Fruit fly (Drosophila melanogaster) whole organism, embryonic: ENCODE results near the gene yellow-e.

Experiments
- Atf3 ChIP-seq: fragments of 200-800 bp; sonication (Bioruptor generic); optimal IDR thresholded peaks from 3 replicates; lab custom pipeline; 2016; ENCODE audit warnings: missing biosample characterization, missing genetic modification characterization
- CG10147 ChIP-seq: fragments of 200-800 bp; sonication (Bioruptor generic); optimal IDR thresholded peaks from 2 replicates; lab custom pipeline; 2019; ENCODE audit warnings: missing biosample characterization, mild to moderate bottlenecking, missing genetic modification characterization, moderate library complexity
- CG10543 ChIP-seq: fragments of 200-800 bp; sonication (Bioruptor generic); optimal IDR thresholded peaks from 3 replicates; lab custom pipeline; 2017; ENCODE audit warnings: missing biosample characterization, mild to moderate bottlenecking, missing genetic modification characterization, moderate library complexity
- CG10654 ChIP-seq: fragments of 200-800 bp; sonication (Bioruptor generic); optimal IDR thresholded peaks from 2 replicates; lab custom pipeline; 2016; ENCODE audit warnings: missing biosample characterization, missing genetic modification characterization
- CG10959 ChIP-seq: fragments of 200-800 bp; sonication (Bioruptor generic); IDR thresholded peaks from 2 replicates; pipeline ENCODE4 v1.3.6; 2022; ENCODE audit warnings: missing biosample characterization, missing genetic modification characterization
- CG12155 ChIP-seq: fragments of 200-800 bp; sonication (Bioruptor generic); optimal IDR thresholded peaks from 3 replicates; lab custom pipeline; 2016; ENCODE audit warnings: missing biosample characterization, missing genetic modification characterization
- CG12942 ChIP-seq: fragments of 200-800 bp; sonication (Bioruptor generic); optimal IDR thresholded peaks from 3 replicates; lab custom pipeline; 2016; ENCODE audit warnings: missing biosample characterization, missing genetic modification characterization
- CG13123 ChIP-seq: fragments of 200-800 bp; sonication (Bioruptor generic); optimal IDR thresholded peaks from 2 replicates; lab custom pipeline; 2016; ENCODE audit warnings: missing biosample characterization, missing genetic modification characterization
- CG15696 ChIP-seq: fragments of 200-800 bp; sonication (Bioruptor generic); optimal IDR thresholded peaks from 2 replicates; lab custom pipeline; 2019; ENCODE audit warnings: missing biosample characterization, mild to moderate bottlenecking, missing genetic modification characterization, moderate library complexity
- CG16813 ChIP-seq: fragments of 200-800 bp; sonication (Bioruptor generic); IDR thresholded peaks from 3 replicates; pipeline ENCODE4 v1.3.6; 2022; ENCODE audit warnings: missing biosample characterization, missing genetic modification characterization; ENCODE audit not compliant: partially characterized antibody
- CG17328 ChIP-seq: fragments of 200-800 bp; sonication (Bioruptor generic); IDR thresholded peaks from 2 replicates; pipeline ENCODE4 v1.3.6; 2022; ENCODE audit warnings: missing biosample characterization, missing genetic modification characterization
- CG2712 ChIP-seq: fragments of 200-800 bp; optimal IDR thresholded peaks from 3 replicates; lab custom pipeline; 2019; ENCODE audit warnings: missing biosample characterization, mild to moderate bottlenecking, missing genetic modification characterization, moderate library complexity
- CG30020 ChIP-seq: fragments of 200-800 bp; optimal IDR thresholded peaks from 2 replicates; lab custom pipeline; 2019; ENCODE audit warnings: missing biosample characterization, mild to moderate bottlenecking, missing genetic modification characterization, moderate library complexity
- CG31388 ChIP-seq: fragments of 200-800 bp; sonication (Bioruptor generic); optimal IDR thresholded peaks from 2 replicates; lab custom pipeline; 2016; ENCODE audit warnings: missing biosample characterization, missing genetic modification characterization
- CG32767 ChIP-seq: fragments of 200-800 bp; sonication (Bioruptor generic); IDR thresholded peaks from 2 replicates; pipeline ENCODE4 v1.3.6; 2022; ENCODE audit warnings: missing biosample characterization, missing genetic modification characterization
- CG5180 ChIP-seq: fragments of 200-800 bp; sonication (Bioruptor generic); optimal IDR thresholded peaks from 3 replicates; lab custom pipeline; 2017; ENCODE audit warnings: missing biosample characterization, missing genetic modification characterization, mild to moderate bottlenecking, moderate library complexity, missing genetic modification reagents
- CG6175 ChIP-seq: fragments of 200-800 bp; sonication (Bioruptor generic); IDR thresholded peaks from 3 replicates; pipeline ENCODE4 v1.3.6; 2022; ENCODE audit warnings: missing biosample characterization, missing genetic modification characterization
- CG6254 ChIP-seq: fragments of 200-800 bp; sonication (Bioruptor generic); optimal IDR thresholded peaks from 3 replicates; lab custom pipeline; 2017; ENCODE audit warnings: mild to moderate bottlenecking, missing biosample characterization, missing genetic modification reagents, missing genetic modification characterization
- CG7556 ChIP-seq: fragments of 200-800 bp; sonication (Bioruptor generic); optimal IDR thresholded peaks from 2 replicates; lab custom pipeline; 2017; ENCODE audit warnings: missing biosample characterization, mild to moderate bottlenecking, missing genetic modification characterization
- CG9727 ChIP-seq: fragments of 200-800 bp; sonication (Bioruptor generic); optimal IDR thresholded peaks from 3 replicates; lab custom pipeline; 2017; ENCODE audit warnings: missing biosample characterization, mild to moderate bottlenecking, missing genetic modification characterization
- CG9876 ChIP-seq: fragments of 200-800 bp; sonication (Bioruptor generic); optimal IDR thresholded peaks from 2 replicates; lab custom pipeline; 2016; ENCODE audit warnings: missing biosample characterization, missing genetic modification characterization
- Chrac-16 ChIP-seq: fragments of 200-800 bp; sonication (Bioruptor generic); optimal IDR thresholded peaks from 3 replicates; lab custom pipeline; 2016; ENCODE audit warnings: missing biosample characterization, missing genetic modification characterization
- Elba2 ChIP-seq: fragments of 200-800 bp; sonication (Bioruptor generic); optimal IDR thresholded peaks from 3 replicates; lab custom pipeline; 2016; ENCODE audit warnings: missing biosample characterization, missing genetic modification characterization
- HHEX ChIP-seq: fragments of 200-800 bp; sonication (Bioruptor generic); optimal IDR thresholded peaks from 3 replicates; lab custom pipeline; 2017; ENCODE audit warnings: missing biosample characterization, mild to moderate bottlenecking, missing genetic modification characterization, missing genetic modification reagents
- HLHmδ ChIP-seq: fragments of 200-800 bp; sonication (Bioruptor generic); optimal IDR thresholded peaks from 2 replicates; lab custom pipeline; 2018; ENCODE audit warnings: missing biosample characterization, mild to moderate bottlenecking, missing genetic modification characterization, moderate library complexity
- Hey ChIP-seq: fragments of 200-800 bp; sonication (Bioruptor generic); optimal IDR thresholded peaks from 3 replicates; lab custom pipeline; 2018; ENCODE audit warnings: missing biosample characterization, mild to moderate bottlenecking, missing genetic modification characterization
- Hmx ChIP-seq: fragments of 200-800 bp; sonication (Bioruptor generic); optimal IDR thresholded peaks from 2 replicates; lab custom pipeline; 2016; ENCODE audit warnings: missing biosample characterization, missing genetic modification characterization
- Hr3 ChIP-seq: fragments of 200-800 bp; sonication (Bioruptor generic); optimal IDR thresholded peaks from 3 replicates; lab custom pipeline; 2016; ENCODE audit warnings: missing biosample characterization, missing genetic modification characterization
- Lhr ChIP-seq: fragments of 200-800 bp; sonication (Bioruptor generic); optimal IDR thresholded peaks from 3 replicates; lab custom pipeline; 2017; ENCODE audit warnings: mild to moderate bottlenecking, missing biosample characterization, missing genetic modification reagents, missing genetic modification characterization
- Side ChIP-seq: fragments of 200-800 bp; sonication (Bioruptor generic); optimal IDR thresholded peaks from 2 replicates; lab custom pipeline; 2016; ENCODE audit warnings: missing biosample characterization, missing genetic modification characterization
- Vsx1 ChIP-seq: fragments of 200-800 bp; sonication (Bioruptor generic); optimal IDR thresholded peaks from 2 replicates; lab custom pipeline; 2017; ENCODE audit warnings: missing biosample characterization, mild to moderate bottlenecking, missing genetic modification characterization, missing genetic modification reagents
- btn ChIP-seq: fragments of 200-800 bp; sonication (Bioruptor generic); optimal IDR thresholded peaks from 2 replicates; lab custom pipeline; 2016; ENCODE audit warnings: missing biosample characterization, missing genetic modification characterization
- caup ChIP-seq: fragments of 200-800 bp; sonication (Bioruptor generic); optimal IDR thresholded peaks from 3 replicates; lab custom pipeline; 2017; ENCODE audit warnings: missing biosample characterization, mild to moderate bottlenecking, missing genetic modification characterization, moderate library complexity; ENCODE audit not compliant: severe bottlenecking
- dan ChIP-seq: fragments of 200-800 bp; sonication (Bioruptor generic); IDR thresholded peaks from 2 replicates; pipeline ENCODE4 v1.3.6; 2022; ENCODE audit warnings: missing biosample characterization, missing genetic modification characterization
- emc ChIP-seq: fragments of 200-800 bp; sonication (Bioruptor generic); optimal IDR thresholded peaks from 2 replicates; lab custom pipeline; 2016; ENCODE audit warnings: missing biosample characterization, missing genetic modification characterization
- eve ChIP-seq, 2 experiments: fragments of >200 bp; optimal IDR thresholded peaks; 2 replicates each; lab custom pipeline; 2017; ENCODE audit warnings: missing biosample characterization in 2 of 2, missing genetic modification characterization in 2 of 2
- exex ChIP-seq: fragments of 200-800 bp; sonication (Bioruptor generic); optimal IDR thresholded peaks from 4 replicates; lab custom pipeline; 2018; ENCODE audit warnings: missing biosample characterization, mild to moderate bottlenecking, missing genetic modification characterization, moderate library complexity
- fd3F ChIP-seq: fragments of 200-800 bp; sonication (Bioruptor generic); optimal IDR thresholded peaks from 2 replicates; lab custom pipeline; 2018; ENCODE audit warnings: missing biosample characterization, mild to moderate bottlenecking, missing genetic modification characterization, moderate library complexity
- hkb ChIP-seq, 2 experiments: fragments of 200-800 bp in 1 of 2; fragments of >200 bp in 1 of 2; sonication (Bioruptor generic) in 1 of 2; IDR thresholded peaks in 1 of 2; optimal IDR thresholded peaks in 1 of 2; 2 replicates each; pipeline versions ENCODE4 v1.3.6 to Lab custom; 2017 to 2022; ENCODE audit warnings: missing biosample characterization in 1 of 2, missing genetic modification characterization in 1 of 2
- kah ChIP-seq: fragments of 200-800 bp; sonication (Bioruptor generic); optimal IDR thresholded peaks from 2 replicates; lab custom pipeline; 2018; ENCODE audit warnings: missing biosample characterization, mild to moderate bottlenecking, missing genetic modification characterization
- onecut ChIP-seq: fragments of 200-800 bp; sonication (Bioruptor generic); IDR thresholded peaks from 2 replicates; pipeline ENCODE4 v1.3.6; 2022; ENCODE audit warnings: missing biosample characterization, missing genetic modification characterization
- run ChIP-seq: fragments of 200-800 bp; sonication (Bioruptor generic); optimal IDR thresholded peaks from 3 replicates; lab custom pipeline; 2018; ENCODE audit warnings: missing biosample characterization, mild to moderate bottlenecking, missing genetic modification characterization
- salm ChIP-seq: fragments of 200-800 bp; sonication (Bioruptor generic); optimal IDR thresholded peaks from 2 replicates; lab custom pipeline; 2018; ENCODE audit warnings: missing biosample characterization, mild to moderate bottlenecking, missing genetic modification characterization
- schlank ChIP-seq: fragments of 200-800 bp; sonication (Bioruptor generic); optimal IDR thresholded peaks from 2 replicates; lab custom pipeline; 2018; ENCODE audit warnings: missing biosample characterization, mild to moderate bottlenecking, missing genetic modification characterization
- shn ChIP-seq: fragments of 200-800 bp; sonication (Bioruptor generic); optimal IDR thresholded peaks from 3 replicates; lab custom pipeline; 2016; ENCODE audit warnings: missing biosample characterization, missing genetic modification characterization
- stc ChIP-seq: fragments of 200-800 bp; sonication (Bioruptor generic); IDR thresholded peaks from 2 replicates; pipeline ENCODE4 v1.3.6; 2022; ENCODE audit warnings: missing biosample characterization, missing genetic modification characterization
- tin ChIP-seq: fragments of 200-800 bp; sonication (Bioruptor generic); optimal IDR thresholded peaks from 3 replicates; lab custom pipeline; 2016; ENCODE audit warnings: missing biosample characterization, missing genetic modification characterization
- tup ChIP-seq: fragments of 200-800 bp; sonication (Bioruptor generic); optimal IDR thresholded peaks from 2 replicates; lab custom pipeline; 2016; ENCODE audit warnings: missing biosample characterization, mild to moderate bottlenecking, missing genetic modification characterization, moderate library complexity
- vvl ChIP-seq: fragments of 200-800 bp; sonication (Bioruptor generic); IDR thresholded peaks from 2 replicates; pipeline ENCODE4 v1.3.6; 2022; ENCODE audit warnings: missing biosample characterization, missing genetic modification characterization
- wdn ChIP-seq: fragments of 200-800 bp; sonication (Bioruptor generic); IDR thresholded peaks from 2 replicates; pipeline ENCODE4 v1.3.6; 2022; ENCODE audit warnings: missing biosample characterization, missing genetic modification characterization

Gene yellow-e

dm6 chr3R:13453955-13454354, 38.9 kb upstream of the yellow-e start (continued):
- no peak for TF ChIP-seq Hey (tag; lab: Kevin White, UChicago)
- TF ChIP-seq HHEX: peak; percentile 46
- TF ChIP-seq tup (GFP tag; lab: Kevin White, UChicago): no peak
- TF ChIP-seq Vsx1 (GFP tag; lab: Kevin White, UChicago): peak; percentile 52
- TF ChIP-seq CG12155: peak; percentile 57
- TF ChIP-seq CG32767: peak; percentile 45; the same call in 1 of the 2 replicates
- TF ChIP-seq CG7556 (GFP tag; lab: Kevin White, UChicago): no peak
- TF ChIP-seq exex: peak; percentile 24
- peak; percentile 71 for TF ChIP-seq caup (GFP tag; lab: Kevin White, UChicago)
- peak; percentile 17 for TF ChIP-seq CG31388 (GFP tag; lab: Kevin White, UChicago)
- peak; percentile 43 for TF ChIP-seq salm (tag; lab: Kevin White, UChicago)
- TF ChIP-seq Elba2 (GFP tag; lab: Kevin White, UChicago): no peak
- TF ChIP-seq CG2712 (tag; lab: Kevin White, UChicago): peak; percentile 82
- TF ChIP-seq stc: peak; percentile 73
- TF ChIP-seq Lhr: no peak
- TF ChIP-seq CG9727: peak; percentile 58
- TF ChIP-seq eve (GFP tag; optimal IDR thresholded peaks at IDR 0.05; lab: Kevin White, UChicago): peak in 1 of 2 experiments; percentile 50
- TF ChIP-seq Chrac-16: peak; percentile 63
- TF ChIP-seq Hmx: peak; percentile 50
- peak; percentile 64 for TF ChIP-seq fd3F
- peak; percentile 46 for TF ChIP-seq tin (GFP tag; lab: Kevin White, UChicago)
- TF ChIP-seq CG6254: peak; percentile 47
- TF ChIP-seq vvl (GFP tag; lab: Robert Waterston, UW): peak; percentile 88
- TF ChIP-seq CG17328 (GFP tag; lab: Robert Waterston, UW): peak; percentile 47; the same call in 1 of the 2 replicates
- no peak for TF ChIP-seq kah
- peak; percentile 41 for TF ChIP-seq Side (GFP tag; lab: Kevin White, UChicago)
- peak; percentile 2 for TF ChIP-seq run
- peak; percentile 13 for TF ChIP-seq CG10543 (GFP tag; lab: Kevin White, UChicago)
- peak; percentile 21 for TF ChIP-seq CG9876
- no peak for TF ChIP-seq dan (GFP tag; lab: Robert Waterston, UW)
- TF ChIP-seq CG10147: peak; percentile 79
- peak; percentile 31 for TF ChIP-seq CG10654
- TF ChIP-seq emc (GFP tag; lab: Kevin White, UChicago): no peak
- TF ChIP-seq btn (GFP tag; lab: Kevin White, UChicago): no peak
- TF ChIP-seq wdn (GFP tag; lab: Robert Waterston, UW): peak; percentile 59
- TF ChIP-seq HLHmδ (GFP tag; lab: Kevin White, UChicago): no peak
- peak; percentile 31 for TF ChIP-seq CG5180 (GFP tag; lab: Kevin White, UChicago)
- TF ChIP-seq CG13123 (GFP tag; lab: Kevin White, UChicago): no peak
- TF ChIP-seq Hr3 (GFP tag; lab: Kevin White, UChicago): peak; percentile 14
- TF ChIP-seq CG6175 (GFP tag; lab: Robert Waterston, UW): peak; percentile 49; the same call in 1 of the 3 replicates
- no peak for TF ChIP-seq CG30020 (tag; lab: Kevin White, UChicago)
- no peak for TF ChIP-seq CG15696 (tag; lab: Kevin White, UChicago)
- peak; percentile 35 for TF ChIP-seq schlank (tag; lab: Kevin White, UChicago)
- TF ChIP-seq Atf3 (GFP tag; lab: Kevin White, UChicago): no peak
- TF ChIP-seq onecut (GFP tag; lab: Robert Waterston, UW): peak; percentile 31; the same call in 1 of the 2 replicates
- TF ChIP-seq shn (GFP tag; lab: Kevin White, UChicago): peak; percentile 28
- peak; percentile 22 for TF ChIP-seq CG12942 (GFP tag; lab: Kevin White, UChicago)
- no peak for TF ChIP-seq hkb (optimal IDR thresholded peaks at IDR 0.05; lab: Kevin White, UChicago)
- TF ChIP-seq hkb (GFP tag; IDR thresholded peaks at IDR 0.05; lab: Robert Waterston, UW): peak; percentile 83; the same call in 1 of the 2 replicates
- no peak for TF ChIP-seq CG16813
- TF ChIP-seq CG10959: no peak
